Fruit fly (Drosophila melanogaster): Measurements from ENCODE around the gene CG4098.

The CG4098 gene

DNA sequence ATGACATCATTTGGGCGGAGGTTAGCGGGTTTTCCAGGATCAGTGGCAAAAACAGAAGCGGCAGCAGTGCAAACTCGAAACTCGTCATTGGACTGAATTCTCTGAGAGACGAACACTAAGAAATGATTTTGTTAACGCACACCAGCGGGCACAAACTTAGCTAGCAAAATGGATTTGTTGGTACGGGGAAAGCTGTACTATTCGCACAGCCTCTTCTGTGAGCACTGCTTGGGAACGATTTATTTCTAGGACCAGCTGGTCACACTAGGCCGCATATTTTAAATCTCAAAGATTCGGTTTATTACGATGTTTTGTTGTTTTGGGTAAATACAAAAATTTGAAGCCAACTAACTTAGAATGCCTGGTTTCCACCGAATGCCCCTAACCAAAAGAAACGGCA lies at the start of gene CG4098 (continued):
- TF ChIP-seq lov (optimal IDR thresholded peaks at IDR 0.05) = no peak
- TF ChIP-seq lov (GFP tag; IDR thresholded peaks at IDR 0.05) = 0 out of 3 replicates have a peak, but pooled peaks have one; percentile 9
- peak; percentile 46 for TF ChIP-seq Bdp1 (GFP tag; optimal IDR thresholded peaks at IDR 0.05)
- TF ChIP-seq CG13123 (GFP tag; optimal IDR thresholded peaks at IDR 0.05) = peak; percentile 25
- TF ChIP-seq Mad (GFP tag; optimal IDR thresholded peaks at IDR 0.05) = no peak
- TF ChIP-seq D19A (tag; optimal IDR thresholded peaks at IDR 0.05) = no peak
- no peak for TF ChIP-seq klu (GFP tag; IDR thresholded peaks at IDR 0.05)
- TF ChIP-seq salm (tag; optimal IDR thresholded peaks at IDR 0.05) = no peak
- peak; percentile 84 for TF ChIP-seq lilli (GFP tag; optimal IDR thresholded peaks at IDR 0.05)
- peak; percentile 38 for TF ChIP-seq CG2678 (tag; optimal IDR thresholded peaks at IDR 0.05)
- TF ChIP-seq TFAM (GFP tag; optimal IDR thresholded peaks at IDR 0.05) = no peak
- TF ChIP-seq Dfd (GFP tag; optimal IDR thresholded peaks at IDR 0.05) = no peak
- TF ChIP-seq CG18011 (GFP tag; optimal IDR thresholded peaks at IDR 0.05) = peak; percentile 8
- TF ChIP-seq maf-S (GFP tag; optimal IDR thresholded peaks at IDR 0.05) = peak; percentile 19
- TF ChIP-seq esg (GFP tag; conservative IDR thresholded peaks at IDR 0.05) = peak; percentile 32; the same call in 1 of the 2 replicates
- no peak for TF ChIP-seq grn (GFP tag; optimal IDR thresholded peaks at IDR 0.05)
- peak; percentile 95 for TF ChIP-seq MBD-R2 (GFP tag; IDR thresholded peaks at IDR 0.05)
- TF ChIP-seq gcm (GFP tag; optimal IDR thresholded peaks at IDR 0.05) = no peak
- TF ChIP-seq CG13624 (GFP tag; optimal IDR thresholded peaks at IDR 0.05) = peak; percentile 59
- peak; percentile 28 for TF ChIP-seq CG33213 (GFP tag; optimal IDR thresholded peaks at IDR 0.05)
- no peak for TF ChIP-seq fd3F (GFP tag; optimal IDR thresholded peaks at IDR 0.05)
- peak; percentile 44 for TF ChIP-seq crc (GFP tag; optimal IDR thresholded peaks at IDR 0.05)
- peak; percentile 91 for TF ChIP-seq Rfx (GFP tag; IDR thresholded peaks at IDR 0.05)
- TF ChIP-seq CG3995 (GFP tag; optimal IDR thresholded peaks at IDR 0.05) = peak; percentile 80
- peak; percentile 31 for TF ChIP-seq ATbp (GFP tag; optimal IDR thresholded peaks at IDR 0.05)
- no peak for TF ChIP-seq eve (GFP tag; optimal IDR thresholded peaks at IDR 0.05)
- no peak for TF ChIP-seq CG42726 (GFP tag; IDR thresholded peaks at IDR 0.05; ENCODE audit: partially characterized antibody)
- peak; percentile 24; the same call in 2 of the 3 replicates for TF ChIP-seq B-H1 (GFP tag; IDR thresholded peaks at IDR 0.05)
- no peak for TF ChIP-seq aop (GFP tag; IDR thresholded peaks at IDR 0.05)
- peak; percentile 68 for TF ChIP-seq jumu (GFP tag; optimal IDR thresholded peaks at IDR 0.05)
- peak; percentile 18 for TF ChIP-seq nmo (GFP tag; optimal IDR thresholded peaks at IDR 0.05)
- peak; percentile 48 for TF ChIP-seq gem (tag; optimal IDR thresholded peaks at IDR 0.05)
- no peak for TF ChIP-seq cato (GFP tag; optimal IDR thresholded peaks at IDR 0.05; ENCODE audit: borderline replicate concordance)
- 0 out of 3 replicates have a peak, but pooled peaks have one; percentile 10 for TF ChIP-seq Doc3 (GFP tag; IDR thresholded peaks at IDR 0.05; ENCODE audit: partially characterized antibody)
- TF ChIP-seq mirr (GFP tag; optimal IDR thresholded peaks at IDR 0.05) = peak; percentile 55
- peak; percentile 47 for TF ChIP-seq Ets97D (GFP tag; optimal IDR thresholded peaks at IDR 0.05)
- TF ChIP-seq CG8388 (GFP tag; optimal IDR thresholded peaks at IDR 0.05) = no peak
- TF ChIP-seq CG10543 (GFP tag; optimal IDR thresholded peaks at IDR 0.05) = peak; percentile 27
- peak; percentile 57 for TF ChIP-seq HLH3B (GFP tag; IDR thresholded peaks at IDR 0.05)
- peak; percentile 39 for TF ChIP-seq cwo (GFP tag; optimal IDR thresholded peaks at IDR 0.05)
- TF ChIP-seq Drgx (GFP tag; IDR thresholded peaks at IDR 0.05) = peak; percentile 81
- TF ChIP-seq CG12236 (GFP tag; optimal IDR thresholded peaks at IDR 0.05) = no peak
- peak; percentile 52; the same call in 1 of the 2 replicates for TF ChIP-seq ttk (GFP tag; IDR thresholded peaks at IDR 0.05)
- peak; percentile 47; the same call in 1 of the 2 replicates for TF ChIP-seq CG9215 (GFP tag; IDR thresholded peaks at IDR 0.05)
- TF ChIP-seq ato (GFP tag; IDR thresholded peaks at IDR 0.05; ENCODE audit: partially characterized antibody) = no peak
- TF ChIP-seq slou (GFP tag; optimal IDR thresholded peaks at IDR 0.05) = no peak
- peak; percentile 52 for TF ChIP-seq Hmr (GFP tag; optimal IDR thresholded peaks at IDR 0.05)
- peak; percentile 96 for TF ChIP-seq Med (GFP tag)
- peak; percentile 71 to 72 for TF ChIP-seq dpn (GFP tag; optimal IDR thresholded peaks at IDR 0.05)
- no peak for TF ChIP-seq CG10431 (GFP tag; optimal IDR thresholded peaks at IDR 0.05)
- peak; percentile 64 for TF ChIP-seq CG11247 (GFP tag; IDR thresholded peaks at IDR 0.05)
